Worm (Caenorhabditis elegans) whole organism, L4 larva: ENCODE results near the gene B0280.2.
A peak's percentile ranks its signal among the peaks of the same experiment; 100 is the strongest.

Source experiments
- F49E8.2 ChIP-seq: sonication (generic microtip); optimal IDR thresholded peaks from 2 replicates; lab custom pipeline; 2016; ENCODE audit warnings: missing compliant biosample characterization, mild to moderate bottlenecking, missing genetic modification characterization, borderline replicate concordance
- T26A8.4 ChIP-seq: fragments of 200-800 bp; sonication (Bioruptor generic); IDR thresholded peaks from 2 replicates; pipeline ENCODE4 v1.3.6; 2022; ENCODE audit warnings: missing genetic modification characterization, missing compliant biosample characterization
- Y105C5A.15 ChIP-seq: fragments of 200-800 bp; sonication (Bioruptor generic); IDR thresholded peaks from 2 replicates; pipeline ENCODE4 v1.3.6; 2022; ENCODE audit warnings: missing genetic modification characterization, missing compliant biosample characterization
- Y48G9A.11 ChIP-seq: fragments of 200-800 bp; sonication (Bioruptor generic); IDR thresholded peaks from 2 replicates; pipeline ENCODE4 v1.3.6; 2022; ENCODE audit warnings: missing genetic modification reagents, missing genetic modification characterization, missing compliant biosample characterization
- ZK546.5 ChIP-seq, 2 experiments: sonication (generic microtip); optimal IDR thresholded peaks; 2 replicates each; lab custom pipeline; 2017; ENCODE audit warnings: missing biosample characterization in 2 of 2, missing genetic modification characterization in 2 of 2
- aha-1 ChIP-seq: fragments of 150-350 bp; peaks from one replicate; lab custom pipeline; 2014; ENCODE audit warnings: missing biosample characterization, missing genetic modification characterization
- arid-1 ChIP-seq: fragments of 200-800 bp; sonication (Bioruptor generic); conservative IDR thresholded peaks from 2 replicates; pipeline ENCODE4 v1.3.6; 2022; ENCODE audit warnings: missing genetic modification reagents, missing genetic modification characterization, missing compliant biosample characterization
- attf-4 ChIP-seq: sonication (generic microtip); optimal IDR thresholded peaks from 3 replicates; lab custom pipeline; 2017; ENCODE audit warnings: missing biosample characterization, missing genetic modification characterization
- ceh-20 ChIP-seq: fragments of 200-800 bp; sonication (Bioruptor generic); IDR thresholded peaks from 2 replicates; pipeline ENCODE4 v1.3.6; 2022; ENCODE audit warnings: missing genetic modification reagents, missing genetic modification characterization, missing compliant biosample characterization
- ceh-44 ChIP-seq: fragments of 200-800 bp; sonication (Bioruptor generic); IDR thresholded peaks from 2 replicates; pipeline ENCODE4 v1.3.6; 2022; ENCODE audit warnings: missing genetic modification reagents, missing genetic modification characterization, missing compliant biosample characterization
- ctbp-1 ChIP-seq: fragments of 200-800 bp; sonication (Bioruptor generic); IDR thresholded peaks from 2 replicates; pipeline ENCODE4 v1.3.6; 2022; ENCODE audit warnings: missing genetic modification reagents, missing genetic modification characterization, missing compliant biosample characterization
- daf-8 ChIP-seq: fragments of 200-800 bp; sonication (Bioruptor generic); IDR thresholded peaks from 2 replicates; pipeline ENCODE4 v1.3.6; 2022; ENCODE audit warnings: missing genetic modification characterization, missing compliant biosample characterization
- dmd-6 ChIP-seq: fragments of 200-800 bp; sonication (Bioruptor generic); IDR thresholded peaks from 2 replicates; pipeline ENCODE4 v1.3.6; 2022; ENCODE audit warnings: missing genetic modification reagents, missing genetic modification characterization, missing compliant biosample characterization
- dmd-8 ChIP-seq: fragments of 200-800 bp; sonication (Bioruptor generic); IDR thresholded peaks from 2 replicates; pipeline ENCODE4 v1.3.6; 2022; ENCODE audit warnings: missing genetic modification characterization, missing compliant biosample characterization
- dmd-9 ChIP-seq: fragments of 200-800 bp; sonication (Bioruptor generic); IDR thresholded peaks from 2 replicates; pipeline ENCODE4 v1.3.6; 2022; ENCODE audit warnings: missing genetic modification reagents, missing genetic modification characterization, missing compliant biosample characterization
- dve-1 ChIP-seq: sonication (generic microtip); optimal IDR thresholded peaks from 2 replicates; lab custom pipeline; 2017; ENCODE audit warnings: antibody characterized with exemption, mild to moderate bottlenecking, missing genetic modification characterization, missing compliant biosample characterization; ENCODE audit not compliant: insufficient read depth
- fos-1 ChIP-seq: fragments of 150-350 bp; optimal IDR thresholded peaks from 2 replicates; lab custom pipeline; 2014; ENCODE audit warnings: missing biosample characterization, missing genetic modification characterization
- hlh-30 ChIP-seq: sonication (generic microtip); optimal IDR thresholded peaks from 2 replicates; lab custom pipeline; 2017; ENCODE audit warnings: antibody characterized with exemption, mild to moderate bottlenecking, missing genetic modification characterization, missing compliant biosample characterization; ENCODE audit not compliant: insufficient read depth
- lim-7 ChIP-seq: fragments of 200-800 bp; sonication (Bioruptor generic); IDR thresholded peaks from 2 replicates; pipeline ENCODE4 v1.3.6; 2022; ENCODE audit warnings: missing genetic modification characterization, missing compliant biosample characterization
- lin-13 ChIP-seq: fragments of 150-350 bp; optimal IDR thresholded peaks from 2 replicates; lab custom pipeline; 2014; ENCODE audit warnings: missing biosample characterization, missing genetic modification reagents, missing genetic modification characterization
- mdt-29 ChIP-seq: fragments of 200-800 bp; sonication (Bioruptor generic); IDR thresholded peaks from 2 replicates; pipeline ENCODE4 v1.3.6; 2022; ENCODE audit warnings: missing genetic modification reagents, missing genetic modification characterization, missing compliant biosample characterization
- mep-1 ChIP-seq: fragments of 150-350 bp; sonication (generic microtip); optimal IDR thresholded peaks from 3 replicates; lab custom pipeline; 2014; ENCODE audit warnings: missing biosample characterization, missing genetic modification characterization
- mxl-2 ChIP-seq: fragments of 200-800 bp; sonication (Bioruptor generic); conservative IDR thresholded peaks from 2 replicates; pipeline ENCODE4 v1.3.6; 2022; ENCODE audit warnings: missing genetic modification reagents, missing genetic modification characterization, missing compliant biosample characterization
- nhr-102 ChIP-seq: sonication (generic microtip); optimal IDR thresholded peaks from 2 replicates; lab custom pipeline; 2016; ENCODE audit warnings: mild to moderate bottlenecking, missing genetic modification characterization, moderate library complexity, missing compliant biosample characterization
- nhr-237 ChIP-seq: sonication (generic microtip); optimal IDR thresholded peaks from 2 replicates; lab custom pipeline; 2017; ENCODE audit warnings: missing biosample characterization, missing genetic modification characterization
- nhr-41 ChIP-seq: fragments of 200-800 bp; sonication (Bioruptor generic); IDR thresholded peaks from 2 replicates; pipeline ENCODE4 v1.3.6; 2022; ENCODE audit warnings: missing genetic modification reagents, missing genetic modification characterization, missing compliant biosample characterization
- nhr-48 ChIP-seq: sonication (generic microtip); optimal IDR thresholded peaks from 2 replicates; lab custom pipeline; 2016; ENCODE audit warnings: mild to moderate bottlenecking, missing genetic modification characterization, missing compliant biosample characterization
- nhr-6 ChIP-seq: fragments of 150-350 bp; optimal IDR thresholded peaks from 2 replicates; lab custom pipeline; 2014; ENCODE audit warnings: missing biosample characterization, missing genetic modification characterization
- nhr-77 ChIP-seq: fragments of 150-350 bp; optimal IDR thresholded peaks from 2 replicates; lab custom pipeline; 2014; ENCODE audit warnings: missing biosample characterization, missing genetic modification characterization
- rbr-2 ChIP-seq: sonication (generic microtip); optimal IDR thresholded peaks from 2 replicates; lab custom pipeline; 2016; ENCODE audit warnings: missing genotype, missing genetic modification characterization, missing compliant biosample characterization
- snpc-1.2 ChIP-seq: fragments of 200-800 bp; sonication (Bioruptor generic); IDR thresholded peaks from 2 replicates; pipeline ENCODE4 v1.3.6; 2022; ENCODE audit warnings: missing genetic modification reagents, missing genetic modification characterization, missing compliant biosample characterization
- snpc-4 ChIP-seq: fragments of 150-350 bp; optimal IDR thresholded peaks from 2 replicates; lab custom pipeline; 2014; ENCODE audit warnings: missing biosample characterization, missing genetic modification characterization
- spr-3 ChIP-seq: fragments of 200-800 bp; sonication (Bioruptor generic); optimal IDR thresholded peaks from 2 replicates; lab custom pipeline; 2018; ENCODE audit warnings: mild to moderate bottlenecking, missing genetic modification characterization, missing compliant biosample characterization
- tag-97 ChIP-seq: fragments of 200-800 bp; sonication (Bioruptor generic); IDR thresholded peaks from 2 replicates; pipeline ENCODE4 v1.3.6; 2022; ENCODE audit warnings: missing genetic modification characterization, missing compliant biosample characterization
- tra-1 ChIP-seq: fragments of 200-800 bp; sonication (Bioruptor generic); IDR thresholded peaks from 2 replicates; pipeline ENCODE4 v1.3.6; 2022; ENCODE audit warnings: missing genetic modification reagents, missing genetic modification characterization, missing compliant biosample characterization
- unc-39 ChIP-seq: sonication (generic microtip); optimal IDR thresholded peaks from 2 replicates; lab custom pipeline; 2017; ENCODE audit warnings: missing biosample characterization, missing genetic modification characterization
- unc-62 ChIP-seq, 3 experiments: fragments of 150-350 bp in 1 of 3; sonication (generic microtip); optimal IDR thresholded peaks in 2 of 3; peaks in 1 of 3; 1 replicate in 1 of 3; 2 replicates in 2 of 3; lab custom pipeline; 2014 to 2017; ENCODE audit warnings: missing biosample characterization in 3 of 3, missing genetic modification characterization in 3 of 3, missing genetic modification reagents in 3 of 3, missing genotype in 1 of 3
- zip-11 ChIP-seq: fragments of 200-800 bp; sonication (Bioruptor generic); IDR thresholded peaks from 2 replicates; pipeline ENCODE4 v1.3.6; 2022; ENCODE audit warnings: missing genetic modification characterization, missing compliant biosample characterization

Gene B0280.2

ce11 chrIII:7142172-7142601 is 17.7 kb downstream of the B0280.2 start (continued):
- TF ChIP-seq tra-1 (GFP tag; lab: Robert Waterston, UW) (peak; percentile 39; the same call in 1 of the 2 replicates), rbr-2 (tag; lab: Kevin White, UChicago) (peak; percentile 28)
- TF ChIP-seq, all 104 proteins: peak for 32

- TF ChIP-seq snpc-1.2 (GFP tag; lab: Robert Waterston, UW) (no peak), nhr-102 (no peak), mdt-29 (no peak), F49E8.2 (no peak), zip-11 (GFP tag; lab: Robert Waterston, UW) (no peak), nhr-77 (no peak), tag-97 (no peak), Y48G9A.11 (no peak), dmd-6 (GFP tag; lab: Robert Waterston, UW) (no peak), ceh-20 (GFP tag; lab: Robert Waterston, UW) (no peak), ctbp-1 (GFP tag; lab: Robert Waterston, UW) (no peak), ceh-44 (no peak), attf-4 (tag; lab: Kevin White, UChicago) (no peak), nhr-6 (no peak), aha-1 (tag; lab: Kevin White, UChicago) (no peak), dmd-9 (no peak), nhr-41 (GFP tag; lab: Robert Waterston, UW) (no peak)
Observed at ce11 chrIII:7144749-7145148, 20.3 kb downstream of the B0280.2 start, which contains the start of gene glr-2. Gene glr-2, minus strand, starts transcription at chrIII:7144959.

ce11 chrIII:7146341-7146740 is 21.9 kb downstream of the B0280.2 start:
- TF ChIP-seq T26A8.4 (GFP tag; lab: Robert Waterston, UW) (0 out of 2 replicates have a peak, but pooled peaks have one; percentile 12), aha-1 (tag; lab: Kevin White, UChicago) (peak; percentile 91), Y105C5A.15 (GFP tag; lab: Robert Waterston, UW) (no peak)
- TF ChIP-seq, all 104 proteins: peak for 2

- TF ChIP-seq aha-1 (tag; lab: Kevin White, UChicago), result peak; percentile 77
- no peak for TF ChIP-seq T26A8.4 (GFP tag; lab: Robert Waterston, UW)
- no peak for TF ChIP-seq ZK546.5 (tag; optimal IDR thresholded peaks at IDR 0.05; lab: Kevin White, UChicago)
Observed at ce11 chrIII:7148191-7148590, 23.7 kb downstream of the B0280.2 start.

- TF ChIP-seq aha-1 (tag; lab: Kevin White, UChicago) (peak; percentile 91), unc-62 (GFP tag; optimal IDR thresholded peaks at IDR 0.05 in 1 of 2; lab: Kevin White, UChicago) (peak in 1 of 2 experiments; percentile 54), unc-62 (tag; optimal IDR thresholded peaks at IDR 0.05; lab: Kevin White, UChicago) (no peak), dmd-6 (GFP tag; lab: Robert Waterston, UW) (no peak), nhr-48 (tag; lab: Kevin White, UChicago) (no peak)
- TF ChIP-seq, all 104 proteins: peak for 2
Observed at ce11 chrIII:7150162-7150561, 25.7 kb downstream of the B0280.2 start.

ce11 chrIII:7152569-7152968 is 28.1 kb downstream of the B0280.2 start:
- TF ChIP-seq ZK546.5 (tag; optimal IDR thresholded peaks at IDR 0.05; lab: Kevin White, UChicago) (no peak), T26A8.4 (GFP tag; lab: Robert Waterston, UW) (0 out of 2 replicates have a peak, but pooled peaks have one; percentile 7), ctbp-1 (GFP tag; lab: Robert Waterston, UW) (0 out of 2 replicates have a peak, but pooled peaks have one; percentile 37), mep-1 (peak; percentile 2)

- TF ChIP-seq rbr-2 (tag; lab: Kevin White, UChicago) (peak; percentile 85), unc-39 (no peak), dve-1 (tag; lab: Kevin White, UChicago) (peak; percentile 89), nhr-102 (peak; percentile 34), hlh-30 (peak; percentile 88), mxl-2 (GFP tag; lab: Robert Waterston, UW) (no peak), ZK546.5 (tag; optimal IDR thresholded peaks at IDR 0.05; lab: Kevin White, UChicago) (no peak), lin-13 (peak; percentile 28), lim-7 (GFP tag; lab: Robert Waterston, UW) (no peak), daf-8 (no peak), dmd-8 (GFP tag; lab: Robert Waterston, UW) (no peak), unc-62 (GFP tag; optimal IDR thresholded peaks at IDR 0.05 in 1 of 2; lab: Kevin White, UChicago) (peak in 1 of 2 experiments; percentile 99), unc-62 (tag; optimal IDR thresholded peaks at IDR 0.05; lab: Kevin White, UChicago) (no peak), fos-1 (no peak), snpc-4 (tag; lab: Kevin White, UChicago) (no peak), ceh-44 (no peak), arid-1 (GFP tag; lab: Robert Waterston, UW) (peak; percentile 57), nhr-237 (tag; lab: Kevin White, UChicago) (no peak), spr-3 (GFP tag; lab: Kevin White, UChicago) (peak; percentile 24)
Observed at ce11 chrIII:7153747-7154238, 29.3 kb downstream of the B0280.2 start, which contains the start of gene ogt-1. Gene ogt-1, minus strand, starts transcription at chrIII:7153797.
